Fruit fly (Drosophila melanogaster) whole organism, embryonic: ENCODE data around the gene Claspin.

ENCODE experiments used
- Asciz ChIP-seq: fragments of 200-800 bp; sonication (Bioruptor generic); optimal IDR thresholded peaks from 2 replicates; lab custom pipeline; 2017; ENCODE audit warnings: missing biosample characterization, mild to moderate bottlenecking, missing genetic modification characterization, missing genetic modification reagents
- Bgb ChIP-seq: fragments of 200-800 bp; sonication (Bioruptor generic); IDR thresholded peaks from 2 replicates; pipeline ENCODE4 v1.3.6; 2022; ENCODE audit warnings: missing biosample characterization, missing genetic modification characterization; ENCODE audit not compliant: partially characterized antibody
- Blimp-1 ChIP-seq: fragments of 200-800 bp; sonication (Bioruptor generic); optimal IDR thresholded peaks from 3 replicates; lab custom pipeline; 2018; ENCODE audit warnings: missing biosample characterization, missing genetic modification characterization, mild to moderate bottlenecking, moderate library complexity, missing genetic modification reagents
- CG10321 ChIP-seq: fragments of 200-800 bp; sonication (Bioruptor generic); IDR thresholded peaks from 2 replicates; pipeline ENCODE4 v1.3.6; 2022; ENCODE audit warnings: missing biosample characterization, missing genetic modification characterization
- CG10979 ChIP-seq: fragments of 200-800 bp; sonication (Bioruptor generic); optimal IDR thresholded peaks from 2 replicates; lab custom pipeline; 2018; ENCODE audit warnings: missing biosample characterization, mild to moderate bottlenecking, missing genetic modification characterization, moderate library complexity
- CG12391 ChIP-seq: fragments of 200-800 bp; sonication (Bioruptor generic); optimal IDR thresholded peaks from 3 replicates; lab custom pipeline; 2018; ENCODE audit warnings: missing biosample characterization, mild to moderate bottlenecking, missing genetic modification characterization, moderate library complexity
- CG15269 ChIP-seq: fragments of 200-800 bp; sonication (Bioruptor generic); optimal IDR thresholded peaks from 2 replicates; lab custom pipeline; 2018; ENCODE audit warnings: missing biosample characterization, mild to moderate bottlenecking, missing genetic modification characterization, moderate library complexity
- CG18619 ChIP-seq: fragments of 200-800 bp; sonication (Bioruptor generic); optimal IDR thresholded peaks from 3 replicates; lab custom pipeline; 2017; ENCODE audit warnings: missing biosample characterization, mild to moderate bottlenecking, missing genetic modification characterization
- CG2678 ChIP-seq: fragments of 200-800 bp; sonication (Bioruptor generic); optimal IDR thresholded peaks from 3 replicates; lab custom pipeline; 2019; ENCODE audit warnings: missing biosample characterization, mild to moderate bottlenecking, missing genetic modification characterization, moderate library complexity
- CG3163 ChIP-seq: fragments of 200-800 bp; sonication (Bioruptor generic); optimal IDR thresholded peaks from 3 replicates; lab custom pipeline; 2016; ENCODE audit warnings: missing biosample characterization, missing genetic modification characterization
- CG3281 ChIP-seq: fragments of 200-800 bp; sonication (Bioruptor generic); optimal IDR thresholded peaks from 3 replicates; lab custom pipeline; 2017; ENCODE audit warnings: missing biosample characterization, mild to moderate bottlenecking, missing genetic modification characterization
- CG33557 ChIP-seq: fragments of 200-800 bp; sonication (Bioruptor generic); optimal IDR thresholded peaks from 2 replicates; lab custom pipeline; 2019; ENCODE audit warnings: missing biosample characterization, mild to moderate bottlenecking, missing genetic modification characterization, moderate library complexity
- CG5180 ChIP-seq: fragments of 200-800 bp; sonication (Bioruptor generic); optimal IDR thresholded peaks from 3 replicates; lab custom pipeline; 2017; ENCODE audit warnings: missing biosample characterization, missing genetic modification characterization, mild to moderate bottlenecking, moderate library complexity, missing genetic modification reagents
- CG6813 ChIP-seq: fragments of 200-800 bp; sonication (Bioruptor generic); optimal IDR thresholded peaks from 2 replicates; lab custom pipeline; 2017; ENCODE audit warnings: missing biosample characterization, missing genetic modification characterization, mild to moderate bottlenecking, moderate library complexity, missing genetic modification reagents
- CG9727 ChIP-seq: fragments of 200-800 bp; sonication (Bioruptor generic); optimal IDR thresholded peaks from 3 replicates; lab custom pipeline; 2017; ENCODE audit warnings: missing biosample characterization, mild to moderate bottlenecking, missing genetic modification characterization
- CrebB ChIP-seq: fragments of 200-800 bp; sonication (Bioruptor generic); optimal IDR thresholded peaks from 3 replicates; lab custom pipeline; 2018; ENCODE audit warnings: missing biosample characterization, mild to moderate bottlenecking, missing genetic modification characterization
- D ChIP-seq, 2 experiments: fragments of 200-800 bp in 1 of 2; fragments of >200 bp in 1 of 2; sonication (Bioruptor generic) in 1 of 2; optimal IDR thresholded peaks; 2 replicates in 1 of 2; 3 replicates in 1 of 2; lab custom pipeline; 2017; ENCODE audit warnings: mild to moderate bottlenecking in 1 of 2, missing biosample characterization in 1 of 2, missing genetic modification characterization in 1 of 2, missing genetic modification reagents in 1 of 2
- Doc3 ChIP-seq: fragments of 200-800 bp; sonication (Bioruptor generic); IDR thresholded peaks from 3 replicates; pipeline ENCODE4 v1.3.6; 2022; ENCODE audit warnings: missing biosample characterization, missing genetic modification characterization; ENCODE audit not compliant: partially characterized antibody
- Fer3 ChIP-seq: fragments of 200-800 bp; sonication (Bioruptor generic); optimal IDR thresholded peaks from 2 replicates; lab custom pipeline; 2018; ENCODE audit warnings: missing biosample characterization, mild to moderate bottlenecking, missing genetic modification characterization, moderate library complexity
- Hr51 ChIP-seq, 2 experiments: fragments of 200-800 bp; sonication (Bioruptor generic); optimal IDR thresholded peaks; 2 replicates in 1 of 2; 3 replicates in 1 of 2; lab custom pipeline; 2016 to 2018; ENCODE audit warnings: missing biosample characterization in 2 of 2, missing genetic modification characterization in 2 of 2, mild to moderate bottlenecking in 1 of 2, moderate library complexity in 1 of 2
- Mad ChIP-seq: fragments of 200-800 bp; sonication (Bioruptor generic); optimal IDR thresholded peaks from 2 replicates; lab custom pipeline; 2016; ENCODE audit warnings: missing biosample characterization, missing genetic modification characterization
- Oli ChIP-seq: fragments of 200-800 bp; sonication (Bioruptor generic); optimal IDR thresholded peaks from 2 replicates; lab custom pipeline; 2018; ENCODE audit warnings: missing biosample characterization, mild to moderate bottlenecking, missing genetic modification characterization, moderate library complexity
- PHDP ChIP-seq: fragments of 200-800 bp; sonication (Bioruptor generic); optimal IDR thresholded peaks from 3 replicates; lab custom pipeline; 2018; ENCODE audit warnings: missing biosample characterization, mild to moderate bottlenecking, missing genetic modification characterization, moderate library complexity
- Ssrp ChIP-seq: fragments of 200-800 bp; sonication (Bioruptor generic); optimal IDR thresholded peaks from 2 replicates; lab custom pipeline; 2018; ENCODE audit warnings: missing biosample characterization, mild to moderate bottlenecking, missing genetic modification characterization, moderate library complexity
- Vsx1 ChIP-seq: fragments of 200-800 bp; sonication (Bioruptor generic); optimal IDR thresholded peaks from 2 replicates; lab custom pipeline; 2017; ENCODE audit warnings: missing biosample characterization, mild to moderate bottlenecking, missing genetic modification characterization, missing genetic modification reagents
- Xbp1 ChIP-seq: fragments of 200-800 bp; sonication (Bioruptor generic); optimal IDR thresholded peaks from 3 replicates; lab custom pipeline; 2016; ENCODE audit warnings: missing biosample characterization, mild to moderate bottlenecking, missing genetic modification characterization
- Xrp1 ChIP-seq: fragments of 200-800 bp; sonication (Bioruptor generic); IDR thresholded peaks from 2 replicates; pipeline ENCODE4 v1.3.6; 2022; ENCODE audit warnings: missing biosample characterization, missing genetic modification characterization
- ara ChIP-seq: fragments of 200-800 bp; sonication (Bioruptor generic); IDR thresholded peaks from 2 replicates; pipeline ENCODE4 v1.3.6; 2022; ENCODE audit warnings: missing biosample characterization, missing genetic modification characterization
- bcd ChIP-seq: fragments of 200-800 bp; sonication (Bioruptor generic); optimal IDR thresholded peaks from 2 replicates; lab custom pipeline; 2017; ENCODE audit warnings: missing biosample characterization, mild to moderate bottlenecking, missing genetic modification characterization
- bsh ChIP-seq, 2 experiments: fragments of 200-800 bp; sonication (Bioruptor generic); optimal IDR thresholded peaks; 2 replicates each; lab custom pipeline; 2017 to 2018; ENCODE audit warnings: mild to moderate bottlenecking in 2 of 2, missing biosample characterization in 2 of 2, missing genetic modification characterization in 2 of 2, moderate library complexity in 1 of 2
- dati ChIP-seq: fragments of 200-800 bp; sonication (Bioruptor generic); IDR thresholded peaks from 2 replicates; pipeline ENCODE4 v1.3.6; 2022; ENCODE audit warnings: missing biosample characterization, missing genetic modification characterization
- dmrt99B ChIP-seq: fragments of 200-800 bp; sonication (Bioruptor generic); optimal IDR thresholded peaks from 2 replicates; lab custom pipeline; 2018; ENCODE audit warnings: missing biosample characterization, mild to moderate bottlenecking, missing genetic modification characterization, moderate library complexity
- dysf ChIP-seq: fragments of 200-800 bp; sonication (Bioruptor generic); IDR thresholded peaks from 3 replicates; pipeline ENCODE4 v1.3.6; 2022; ENCODE audit warnings: missing biosample characterization, missing genetic modification characterization
- exex ChIP-seq: fragments of 200-800 bp; sonication (Bioruptor generic); optimal IDR thresholded peaks from 4 replicates; lab custom pipeline; 2018; ENCODE audit warnings: missing biosample characterization, mild to moderate bottlenecking, missing genetic modification characterization, moderate library complexity
- fd3F ChIP-seq: fragments of 200-800 bp; sonication (Bioruptor generic); optimal IDR thresholded peaks from 2 replicates; lab custom pipeline; 2018; ENCODE audit warnings: missing biosample characterization, mild to moderate bottlenecking, missing genetic modification characterization, moderate library complexity
- grn ChIP-seq: fragments of 200-800 bp; sonication (Bioruptor generic); optimal IDR thresholded peaks from 3 replicates; lab custom pipeline; 2017; ENCODE audit warnings: missing biosample characterization, missing genetic modification characterization
- lab ChIP-seq: fragments of 200-800 bp; sonication (Bioruptor generic); optimal IDR thresholded peaks from 3 replicates; lab custom pipeline; 2017; ENCODE audit warnings: missing biosample characterization, missing genetic modification characterization, mild to moderate bottlenecking, moderate library complexity, missing genetic modification reagents
- mam ChIP-seq: fragments of 200-800 bp; sonication (Bioruptor generic); optimal IDR thresholded peaks from 3 replicates; lab custom pipeline; 2016; ENCODE audit warnings: missing biosample characterization, missing genetic modification characterization
- mirr ChIP-seq: fragments of 200-800 bp; sonication (Bioruptor generic); optimal IDR thresholded peaks from 3 replicates; lab custom pipeline; 2018; ENCODE audit warnings: missing biosample characterization, mild to moderate bottlenecking, missing genetic modification characterization
- nerfin-1 ChIP-seq: fragments of 200-800 bp; sonication (Bioruptor generic); optimal IDR thresholded peaks from 3 replicates; lab custom pipeline; 2019; ENCODE audit warnings: missing biosample characterization, mild to moderate bottlenecking, missing genetic modification characterization, moderate library complexity
- slp2 ChIP-seq: fragments of 200-800 bp; sonication (Bioruptor generic); optimal IDR thresholded peaks from 2 replicates; lab custom pipeline; 2016; ENCODE audit warnings: missing biosample characterization, missing genetic modification characterization
- sqz ChIP-seq: fragments of 200-800 bp; sonication (Bioruptor generic); optimal IDR thresholded peaks from 3 replicates; lab custom pipeline; 2018; ENCODE audit warnings: missing biosample characterization, mild to moderate bottlenecking, missing genetic modification characterization
- unpg ChIP-seq: fragments of 200-800 bp; sonication (Bioruptor generic); optimal IDR thresholded peaks from 3 replicates; lab custom pipeline; 2018; ENCODE audit warnings: missing biosample characterization, mild to moderate bottlenecking, missing genetic modification characterization, moderate library complexity
- zfh1 ChIP-seq: fragments of 200-800 bp; sonication (Bioruptor generic); IDR thresholded peaks from 3 replicates; pipeline ENCODE4 v1.3.6; 2022; ENCODE audit warnings: missing biosample characterization, missing genetic modification characterization

Gene Claspin

dm6 chr3L:4353657-4354075 lies 40.4 kb downstream of the Claspin start (continued):
- TF ChIP-seq grn (GFP tag; lab: Kevin White, UChicago) = no peak
- TF ChIP-seq CG5180 (GFP tag; lab: Kevin White, UChicago) = peak; percentile 29
- no peak for TF ChIP-seq Mad (GFP tag; lab: Kevin White, UChicago)

- no peak for TF ChIP-seq CG6813 (GFP tag; lab: Kevin White, UChicago)
- TF ChIP-seq CG15269 = peak; percentile 14
- peak; percentile 41 for TF ChIP-seq Blimp-1 (GFP tag; lab: Kevin White, UChicago)
- peak; percentile 0 for TF ChIP-seq Asciz (GFP tag; lab: Kevin White, UChicago)
- peak; percentile 7 for TF ChIP-seq fd3F (GFP tag; lab: Kevin White, UChicago)
- no peak for TF ChIP-seq CG33557
- TF ChIP-seq Oli (tag; lab: Kevin White, UChicago) = peak; percentile 41
- peak; percentile 22 for TF ChIP-seq Ssrp
- peak; percentile 26 for TF ChIP-seq unpg (GFP tag; lab: Kevin White, UChicago)
- TF ChIP-seq mirr = peak; percentile 32
- peak; percentile 49 for TF ChIP-seq PHDP (tag; lab: Kevin White, UChicago)
- no peak for TF ChIP-seq mam
- TF ChIP-seq zfh1 (GFP tag; lab: Robert Waterston, UW) = no peak
- TF ChIP-seq dmrt99B (tag; lab: Kevin White, UChicago) = peak; percentile 33
- no peak for TF ChIP-seq Doc3 (GFP tag; lab: Robert Waterston, UW)
- TF ChIP-seq dysf (GFP tag; lab: Robert Waterston, UW) = 0 out of 3 replicates have a peak, but pooled peaks have one; percentile 32
- TF ChIP-seq Xrp1 (GFP tag; lab: Robert Waterston, UW) = 0 out of 2 replicates have a peak, but pooled peaks have one; percentile 16
- TF ChIP-seq Hr51 (GFP tag; optimal IDR thresholded peaks at IDR 0.05; lab: Kevin White, UChicago) = peak in 1 of 2 experiments; percentile 54
- TF ChIP-seq Bgb (GFP tag; lab: Robert Waterston, UW) = no peak
- TF ChIP-seq CrebB (tag; lab: Kevin White, UChicago) = peak; percentile 40
- peak; percentile 42 for TF ChIP-seq CG9727
- no peak for TF ChIP-seq CG3163 (GFP tag; lab: Kevin White, UChicago)
- TF ChIP-seq lab = peak; percentile 5
- peak; percentile 14 for TF ChIP-seq Fer3 (tag; lab: Kevin White, UChicago)
- no peak for TF ChIP-seq D (optimal IDR thresholded peaks at IDR 0.05; lab: Kevin White, UChicago)
- peak; percentile 22 for TF ChIP-seq D (GFP tag; optimal IDR thresholded peaks at IDR 0.05; lab: Kevin White, UChicago)
- no peak for TF ChIP-seq dati
- TF ChIP-seq CG12391 (tag; lab: Kevin White, UChicago) = peak; percentile 45
- TF ChIP-seq Xbp1 (GFP tag; lab: Kevin White, UChicago) = peak; percentile 10
- TF ChIP-seq grn (GFP tag; lab: Kevin White, UChicago) = peak; percentile 5
- TF ChIP-seq exex = peak; percentile 27
- TF ChIP-seq bsh (GFP tag; optimal IDR thresholded peaks at IDR 0.05; lab: Kevin White, UChicago) = peak in 1 of 2 experiments; percentile 46
- TF ChIP-seq Vsx1 = peak; percentile 25
- TF ChIP-seq CG2678 (tag; lab: Kevin White, UChicago) = peak; percentile 65
- TF ChIP-seq nerfin-1 (tag; lab: Kevin White, UChicago) = peak; percentile 18
- TF ChIP-seq CG18619 (GFP tag; lab: Kevin White, UChicago) = peak; percentile 15
- no peak for TF ChIP-seq ara
- TF ChIP-seq slp2 (GFP tag; lab: Kevin White, UChicago) = no peak
- TF ChIP-seq sqz (GFP tag; lab: Kevin White, UChicago) = peak; percentile 11
- peak; percentile 56 for TF ChIP-seq CG10979 (tag; lab: Kevin White, UChicago)
- peak; percentile 20 for TF ChIP-seq bcd (GFP tag; lab: Kevin White, UChicago)
- TF ChIP-seq CG10321 = no peak
- peak; percentile 53 for TF ChIP-seq CG3281
These were observed 41.8 kb downstream of the Claspin start for dm6 chr3L:4354898-4355627.
